Fruit fly (Drosophila melanogaster): ENCODE measurements around the gene Octbeta1R.
A peak's percentile ranks its signal among the peaks of the same experiment; 100 is the strongest.

Octbeta1R gene

dm6 chr3R:22503630-22504029 lies 6.6 kb downstream of the Octbeta1R start (continued):
- TF ChIP-seq CG32772 (GFP tag; IDR thresholded peaks at IDR 0.05) (no peak), CG7372 (GFP tag; IDR thresholded peaks at IDR 0.05) (no peak), Lhr (GFP tag; optimal IDR thresholded peaks at IDR 0.05) (no peak), danr (GFP tag; IDR thresholded peaks at IDR 0.05) (no peak), Hand (GFP tag; optimal IDR thresholded peaks at IDR 0.05) (peak; percentile 3), Hmr (GFP tag; optimal IDR thresholded peaks at IDR 0.05) (peak; percentile 61), CG13894 (tag; optimal IDR thresholded peaks at IDR 0.05) (peak; percentile 48), CG10366 (GFP tag; IDR thresholded peaks at IDR 0.05) (no peak), luna (GFP tag; optimal IDR thresholded peaks at IDR 0.05) (no peak), CG2202 (tag; optimal IDR thresholded peaks at IDR 0.05) (no peak), kay (GFP tag; optimal IDR thresholded peaks at IDR 0.05) (no peak), CG7928 (GFP tag; optimal IDR thresholded peaks at IDR 0.05) (no peak), salm (tag; optimal IDR thresholded peaks at IDR 0.05) (no peak), D (optimal IDR thresholded peaks at IDR 0.05) (no peak), D (GFP tag; optimal IDR thresholded peaks at IDR 0.05) (no peak), Sox102F (GFP tag; optimal IDR thresholded peaks at IDR 0.05) (no peak), CG10267 (tag; optimal IDR thresholded peaks at IDR 0.05) (no peak), br (optimal IDR thresholded peaks at IDR 0.05) (no peak), abd-A (tag; optimal IDR thresholded peaks at IDR 0.05) (no peak), CG11093 (GFP tag; IDR thresholded peaks at IDR 0.05) (no peak), CG30403 (GFP tag; optimal IDR thresholded peaks at IDR 0.05) (no peak), CG7745 (tag; optimal IDR thresholded peaks at IDR 0.05) (no peak), pnt (GFP tag; optimal IDR thresholded peaks at IDR 0.05) (no peak), Hr39 (optimal IDR thresholded peaks at IDR 0.05) (no peak), Mrtf (GFP tag; IDR thresholded peaks at IDR 0.05) (no peak), CG13424 (tag; optimal IDR thresholded peaks at IDR 0.05) (no peak), CG34224 (GFP tag; IDR thresholded peaks at IDR 0.05; ENCODE audit: partially characterized antibody) (no peak), exex (tag; optimal IDR thresholded peaks at IDR 0.05) (no peak), btn (GFP tag; optimal IDR thresholded peaks at IDR 0.05) (no peak), CG3407 (GFP tag; optimal IDR thresholded peaks at IDR 0.05) (no peak), phol (tag; optimal IDR thresholded peaks at IDR 0.05) (no peak), chinmo (GFP tag; IDR thresholded peaks at IDR 0.05; ENCODE audit: partially characterized antibody) (no peak), CG34376 (GFP tag; optimal IDR thresholded peaks at IDR 0.05) (no peak), CG31365 (tag; optimal IDR thresholded peaks at IDR 0.05) (no peak), Dfd (GFP tag; optimal IDR thresholded peaks at IDR 0.05) (no peak), CG9797 (GFP tag; optimal IDR thresholded peaks at IDR 0.05) (no peak), ro (GFP tag; IDR thresholded peaks at IDR 0.05) (no peak), BEAF-32 (GFP tag; optimal IDR thresholded peaks at IDR 0.05) (no peak), CG4360 (GFP tag; IDR thresholded peaks at IDR 0.05) (no peak), Tbp (GFP tag; optimal IDR thresholded peaks at IDR 0.05) (no peak), CG9609 (GFP tag; optimal IDR thresholded peaks at IDR 0.05) (no peak), Neu2 (GFP tag; optimal IDR thresholded peaks at IDR 0.05; ENCODE audit: borderline replicate concordance) (no peak), Gsc (GFP tag; IDR thresholded peaks at IDR 0.05) (no peak), eve (GFP tag; optimal IDR thresholded peaks at IDR 0.05) (no peak), rib (GFP tag; IDR thresholded peaks at IDR 0.05) (no peak), CG6254 (GFP tag; optimal IDR thresholded peaks at IDR 0.05) (no peak), Gug (GFP tag; IDR thresholded peaks at IDR 0.05) (no peak), Xbp1 (GFP tag; optimal IDR thresholded peaks at IDR 0.05) (no peak), jumu (GFP tag; optimal IDR thresholded peaks at IDR 0.05) (no peak), fd64A (GFP tag; optimal IDR thresholded peaks at IDR 0.05) (no peak), CG18764 (GFP tag; optimal IDR thresholded peaks at IDR 0.05) (no peak), CG6854 (GFP tag; optimal IDR thresholded peaks at IDR 0.05) (no peak), Nf-YB (GFP tag; optimal IDR thresholded peaks at IDR 0.05) (no peak)
